Worm (Caenorhabditis elegans) whole organism, midembryonic: ENCODE results near the gene C10A4.7.

Source experiments
- flt-1 ChIP-seq: fragments of 200-800 bp; sonication (Bioruptor generic); IDR thresholded peaks from 2 replicates; pipeline ENCODE4 v1.3.6; 2022; ENCODE audit warnings: missing genetic modification characterization, missing compliant biosample characterization
- med-1 ChIP-seq: sonication (generic microtip); optimal IDR thresholded peaks from 2 replicates; lab custom pipeline; 2017; ENCODE audit warnings: missing genetic modification characterization, mild to moderate bottlenecking, missing compliant biosample characterization, antibody characterized with exemption, missing genetic modification reagents; ENCODE audit not compliant: insufficient read depth

DNA sequence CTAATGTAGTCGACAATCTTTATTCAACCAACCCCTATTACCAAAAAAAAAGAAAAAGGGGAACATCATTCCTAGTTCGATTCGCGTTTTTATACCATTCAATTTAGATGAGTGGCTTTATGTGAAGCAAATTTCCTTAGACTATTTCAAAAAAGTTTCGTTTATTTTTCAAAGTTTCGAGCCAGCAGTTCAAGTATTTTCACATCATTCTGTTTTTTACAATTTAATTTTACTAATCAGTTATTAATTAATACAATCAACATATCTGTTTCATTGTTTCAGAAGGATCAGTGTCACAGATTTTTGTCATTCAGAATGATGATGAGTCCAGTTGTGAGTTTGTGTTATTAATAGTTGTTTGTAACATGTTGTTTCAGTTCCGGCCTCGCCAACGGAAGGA is 5.4 kb downstream of the C10A4.7 start, which contains the start of gene C10A4.2:
- TF ChIP-seq flt-1 (GFP tag; lab: Robert Waterston, UW) (no peak), med-1 (GFP tag; lab: Kevin White, UChicago) (no peak)
